Fruit fly (Drosophila melanogaster) whole organism, wandering third instar larva: Measurements from ENCODE around the gene aqz.
A peak's percentile ranks its signal among the peaks of the same experiment; 100 is the strongest.

Source experiments
- Abd-B ChIP-seq: fragments of >200 bp; optimal IDR thresholded peaks from 2 replicates; lab custom pipeline; 2017; ENCODE audit warnings: missing biosample characterization, missing genetic modification characterization
- CG32264 ChIP-seq: fragments of 200-800 bp; sonication (Bioruptor generic); optimal IDR thresholded peaks from 2 replicates; lab custom pipeline; 2016; ENCODE audit warnings: missing biosample characterization, missing genetic modification characterization
- CG9705 ChIP-seq: fragments of 200-800 bp; sonication (Bioruptor generic); optimal IDR thresholded peaks from 2 replicates; lab custom pipeline; 2018; ENCODE audit warnings: missing biosample characterization, mild to moderate bottlenecking, missing genetic modification characterization
- CrebA ChIP-seq: fragments of 200-800 bp; sonication (Bioruptor generic); optimal IDR thresholded peaks from 2 replicates; lab custom pipeline; 2016; ENCODE audit warnings: missing biosample characterization, mild to moderate bottlenecking, missing genetic modification characterization, borderline replicate concordance
- Dfd ChIP-seq: fragments of >200 bp; optimal IDR thresholded peaks from 2 replicates; lab custom pipeline; 2017; ENCODE audit warnings: missing biosample characterization, missing genetic modification characterization
- Dif ChIP-seq: fragments of 200-275, 200-300 bp; sonication (Bioruptor generic); optimal IDR thresholded peaks from 2 replicates; lab custom pipeline; 2018; ENCODE audit warnings: missing biosample characterization, missing genetic modification characterization; ENCODE audit not compliant: partially characterized antibody
- GATAd ChIP-seq: sonication (Bioruptor generic); optimal IDR thresholded peaks from 2 replicates; lab custom pipeline; 2016; ENCODE audit warnings: missing biosample characterization, missing genetic modification characterization
- HLH106 ChIP-seq: fragments of 200-800 bp; optimal IDR thresholded peaks from 3 replicates; lab custom pipeline; 2019; ENCODE audit warnings: missing biosample characterization, mild to moderate bottlenecking, missing genetic modification characterization, moderate library complexity
- Hnf4 ChIP-seq: fragments of 200-800 bp; sonication (Bioruptor generic); optimal IDR thresholded peaks from 2 replicates; lab custom pipeline; 2016; ENCODE audit warnings: missing biosample characterization, mild to moderate bottlenecking, missing genetic modification characterization
- Hr78 ChIP-seq: fragments of >200 bp; optimal IDR thresholded peaks from 2 replicates; lab custom pipeline; 2017; ENCODE audit warnings: missing biosample characterization, missing genetic modification characterization
- Hr83 ChIP-seq: fragments of 200-300 bp; sonication (Bioruptor generic); optimal IDR thresholded peaks from 2 replicates; lab custom pipeline; 2016; ENCODE audit warnings: missing biosample characterization, mild to moderate bottlenecking, missing genetic modification characterization, moderate library complexity; ENCODE audit not compliant: poor library complexity, severe bottlenecking
- Jra ChIP-seq: sonication (Bioruptor generic); optimal IDR thresholded peaks from 2 replicates; lab custom pipeline; 2016; ENCODE audit warnings: missing biosample characterization, missing genetic modification characterization
- Mio ChIP-seq: sonication (Bioruptor generic); optimal IDR thresholded peaks from 2 replicates; lab custom pipeline; 2016; ENCODE audit warnings: missing biosample characterization, missing genetic modification characterization
- Myc ChIP-seq: fragments of >200 bp; optimal IDR thresholded peaks from 2 replicates; lab custom pipeline; 2017
- N ChIP-seq: fragments of >200 bp; optimal IDR thresholded peaks from 2 replicates; lab custom pipeline; 2018; ENCODE audit warnings: missing biosample characterization, missing external identifiers, missing genetic modification characterization
- OdsH ChIP-seq: fragments of 200-800 bp; sonication (Bioruptor generic); optimal IDR thresholded peaks from 2 replicates; lab custom pipeline; 2016; ENCODE audit warnings: missing biosample characterization, mild to moderate bottlenecking, missing genetic modification characterization
- Rel ChIP-seq, 2 experiments: fragments of 200-800 bp; sonication (Bioruptor generic) in 1 of 2; optimal IDR thresholded peaks; 2 replicates in 1 of 2; 3 replicates in 1 of 2; lab custom pipeline; 2016 to 2019; ENCODE audit warnings: mild to moderate bottlenecking in 2 of 2, missing biosample characterization in 2 of 2, missing genetic modification characterization in 2 of 2, moderate library complexity in 1 of 2
- Sp1 ChIP-seq: fragments of 200-800 bp; sonication (Bioruptor generic); optimal IDR thresholded peaks from 3 replicates; lab custom pipeline; 2019; ENCODE audit warnings: missing biosample characterization, mild to moderate bottlenecking, missing genetic modification characterization, moderate library complexity
- Vsx2 ChIP-seq: fragments of 200-300, 225-300 bp; sonication (Bioruptor generic); optimal IDR thresholded peaks from 2 replicates; lab custom pipeline; 2018; ENCODE audit warnings: missing biosample characterization, missing genetic modification characterization; ENCODE audit not compliant: partially characterized antibody
- br ChIP-seq: fragments of 200-800 bp; sonication (Bioruptor generic); optimal IDR thresholded peaks from 2 replicates; lab custom pipeline; 2016; ENCODE audit warnings: missing biosample characterization, missing genetic modification characterization
- brk ChIP-seq: fragments of 200-800 bp; sonication (Bioruptor generic); optimal IDR thresholded peaks from 2 replicates; lab custom pipeline; 2016; ENCODE audit warnings: missing biosample characterization, mild to moderate bottlenecking, missing genetic modification characterization
- dl ChIP-seq, 2 experiments: fragments of 175-275, 200-275 bp in 1 of 2; fragments of 200-275 bp in 1 of 2; sonication (Bioruptor generic); optimal IDR thresholded peaks; lab custom pipeline; 2018; ENCODE audit warnings: mild to moderate bottlenecking in 2 of 2, missing biosample characterization in 2 of 2, missing genetic modification characterization in 2 of 2, moderate library complexity in 2 of 2; ENCODE audit not compliant: partially characterized antibody in 2 of 2, insufficient read depth in 1 of 2
- dmrt93B ChIP-seq: fragments of 200-800 bp; sonication (Bioruptor generic); optimal IDR thresholded peaks from 2 replicates; lab custom pipeline; 2018; ENCODE audit warnings: missing biosample characterization, mild to moderate bottlenecking, missing genetic modification characterization
- dsf ChIP-seq: sonication (Bioruptor generic); optimal IDR thresholded peaks from 2 replicates; lab custom pipeline; 2016; ENCODE audit warnings: missing biosample characterization, missing genetic modification characterization, borderline replicate concordance
- ey ChIP-seq: fragments of 200-800 bp; sonication (Bioruptor generic); optimal IDR thresholded peaks from 2 replicates; lab custom pipeline; 2016; ENCODE audit warnings: missing biosample characterization, missing genetic modification characterization
- foxo ChIP-seq, 2 experiments: fragments of 200-800 bp; sonication (Bioruptor generic); optimal IDR thresholded peaks; 2 replicates in 1 of 2; 3 replicates in 1 of 2; lab custom pipeline; 2016 to 2017; ENCODE audit warnings: missing biosample characterization in 2 of 2, missing genetic modification characterization in 2 of 2
- fru ChIP-seq: fragments of 200-800 bp; sonication (Bioruptor generic); optimal IDR thresholded peaks from 3 replicates; lab custom pipeline; 2016; ENCODE audit warnings: missing biosample characterization, mild to moderate bottlenecking, missing genetic modification characterization
- h ChIP-seq: fragments of 200-800 bp; sonication (Bioruptor generic); optimal IDR thresholded peaks from 3 replicates; lab custom pipeline; 2016; ENCODE audit warnings: missing biosample characterization, mild to moderate bottlenecking, missing genetic modification characterization
- jim ChIP-seq: fragments of 175-275, 200-325 bp; sonication (Bioruptor generic); optimal IDR thresholded peaks from 2 replicates; lab custom pipeline; 2016; ENCODE audit warnings: missing biosample characterization, mild to moderate bottlenecking, missing genetic modification characterization
- lola ChIP-seq: fragments of >200 bp; optimal IDR thresholded peaks from 2 replicates; lab custom pipeline; 2017; ENCODE audit warnings: missing biosample characterization, missing genetic modification characterization
- pan ChIP-seq: fragments of >200 bp; optimal IDR thresholded peaks from 2 replicates; lab custom pipeline; 2017
- psq ChIP-seq: fragments of 200-800 bp; sonication (Bioruptor generic); optimal IDR thresholded peaks from 3 replicates; lab custom pipeline; 2017; ENCODE audit warnings: missing biosample characterization, mild to moderate bottlenecking, missing genetic modification characterization, moderate library complexity
- rgr ChIP-seq: fragments of 200-800 bp; sonication (Bioruptor generic); optimal IDR thresholded peaks from 3 replicates; lab custom pipeline; 2016; ENCODE audit warnings: missing biosample characterization, mild to moderate bottlenecking, missing genetic modification characterization
- sage ChIP-seq: fragments of 200-800 bp; sonication (Bioruptor generic); optimal IDR thresholded peaks from 2 replicates; lab custom pipeline; 2016; ENCODE audit warnings: missing biosample characterization, mild to moderate bottlenecking, missing genetic modification characterization
- sv ChIP-seq: fragments of 200-800 bp; sonication (Bioruptor generic); optimal IDR thresholded peaks from 3 replicates; lab custom pipeline; 2016; ENCODE audit warnings: missing biosample characterization, missing genetic modification characterization
- tai ChIP-seq: sonication (Bioruptor generic); optimal IDR thresholded peaks from 2 replicates; lab custom pipeline; 2016; ENCODE audit warnings: missing biosample characterization, missing genetic modification characterization
- usp ChIP-seq: fragments of >200 bp; optimal IDR thresholded peaks from 2 replicates; lab custom pipeline; 2017; ENCODE audit warnings: missing biosample characterization, missing genetic modification characterization
- woc ChIP-seq: sonication (Bioruptor generic); optimal IDR thresholded peaks from 2 replicates; lab custom pipeline; 2016; ENCODE audit warnings: missing biosample characterization, mild to moderate bottlenecking, missing genetic modification characterization

The aqz gene

DNA sequence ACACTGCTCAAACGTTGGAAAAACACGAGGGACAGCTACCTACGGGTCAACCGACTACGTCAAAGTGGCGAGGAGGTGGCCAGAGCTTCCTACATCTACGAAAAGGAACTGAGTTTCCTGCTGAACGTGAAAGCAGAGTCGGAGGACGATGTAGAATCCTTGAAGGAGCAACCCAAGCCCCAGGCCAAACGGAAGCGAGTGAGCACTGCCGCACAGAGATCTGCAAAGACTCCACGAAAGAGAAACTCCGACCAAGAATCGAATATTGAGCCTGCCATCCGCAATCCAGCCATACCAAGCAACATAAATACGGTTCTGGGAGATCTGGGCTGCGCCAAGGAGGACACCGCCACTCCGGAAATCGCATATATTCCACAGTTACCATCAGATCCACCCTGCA, 13.8 kb downstream of the aqz start:
- TF ChIP-seq Vsx2 (GFP tag; lab: Kevin White, UChicago) (no peak), pan (lab: Kevin White, UChicago) (no peak), Hnf4 (GFP tag; lab: Kevin White, UChicago) (no peak), rgr (no peak), Mio (no peak), br (GFP tag; lab: Kevin White, UChicago) (no peak)

DNA sequence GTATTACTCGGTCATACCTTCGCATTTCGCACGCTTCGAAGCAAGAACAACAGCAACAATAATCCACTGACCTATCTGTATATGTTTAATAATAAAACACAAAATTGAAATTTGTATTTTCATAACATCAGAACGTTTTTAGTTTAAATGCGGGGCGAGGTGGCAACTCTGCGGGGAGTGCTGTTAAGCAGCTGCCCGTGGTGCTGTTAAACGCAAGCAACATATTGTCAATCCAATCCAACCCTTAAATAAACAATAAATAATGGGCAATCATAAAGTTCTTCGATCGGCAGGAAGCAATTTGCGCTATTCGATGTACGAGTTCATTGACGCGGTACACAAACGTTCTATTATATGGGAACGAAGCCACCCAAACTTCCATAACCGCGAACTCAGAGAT, 14.4 kb downstream of the aqz start, which contains the start of gene hng2:
Gene hng2, plus strand, starts transcription at position 219 of the 400 bp plus-strand sequence.
- peak; percentile 9 for TF ChIP-seq Myc (lab: Kevin White, UChicago)
- TF ChIP-seq Dfd = no peak

DNA sequence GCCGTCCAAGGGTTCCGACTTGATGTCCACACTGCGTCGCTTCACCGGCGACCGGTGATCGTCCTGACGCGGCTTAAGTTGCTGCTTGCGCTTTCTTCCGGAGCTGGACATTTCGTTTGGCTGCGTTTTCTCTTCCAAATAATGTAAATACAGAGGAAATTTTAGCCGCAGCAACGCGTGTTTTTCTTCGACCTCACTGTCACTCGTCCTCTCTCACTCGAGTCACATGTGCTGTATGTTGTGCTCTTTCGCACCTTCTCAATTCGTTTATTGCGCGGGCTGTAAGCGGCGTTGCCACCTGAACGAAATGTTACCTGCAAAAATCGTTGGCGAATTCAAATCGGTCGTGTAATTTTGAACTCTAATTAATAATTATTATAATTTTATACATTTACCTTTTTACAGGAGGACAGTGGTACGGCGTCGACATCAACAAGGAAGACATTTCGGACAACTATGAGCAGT, 15.1 kb downstream of the aqz start, which contains the start of gene CG9839:
Gene CG9839, minus strand, starts transcription at position 415 of the 465 bp plus-strand sequence.
- TF ChIP-seq Vsx2 (GFP tag; lab: Kevin White, UChicago) = no peak
- no peak for TF ChIP-seq CrebA (GFP tag; lab: Kevin White, UChicago)
- TF ChIP-seq h = no peak
- TF ChIP-seq CG9705 (GFP tag; lab: Kevin White, UChicago) = no peak
- TF ChIP-seq dsf (GFP tag; lab: Kevin White, UChicago) = no peak

DNA sequence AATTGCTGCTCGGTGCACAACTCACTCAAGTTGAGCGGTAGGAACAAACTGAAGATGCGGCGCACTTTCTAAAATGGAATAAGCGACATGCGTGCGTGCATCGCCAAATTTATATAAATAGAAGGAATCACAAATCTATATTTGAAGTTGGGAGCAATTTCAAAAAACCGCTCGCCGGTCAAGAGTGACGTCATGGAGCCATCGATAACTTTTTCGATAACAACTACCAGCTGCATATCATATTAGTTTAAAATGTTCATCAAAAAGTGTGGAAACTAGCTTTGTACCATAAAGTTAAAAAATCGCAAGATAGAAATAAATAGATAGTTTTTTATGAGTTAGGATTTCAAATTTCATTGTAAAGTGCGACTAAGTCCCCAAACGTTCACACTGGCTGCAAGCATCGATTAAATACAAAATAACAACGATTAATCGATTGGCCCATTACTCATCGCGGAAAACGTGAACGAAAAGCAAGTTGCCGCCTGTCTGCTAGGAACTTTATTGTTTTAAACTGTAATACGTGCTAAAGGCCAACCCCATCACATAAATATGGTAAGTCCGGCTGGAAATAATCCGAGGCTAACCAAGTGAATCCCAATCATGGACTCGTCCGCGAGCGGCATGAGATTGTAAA, 19.2 kb downstream of the aqz start, which contains the start of the genes Pif1A, Pif1B and CCT7:
Gene Pif1A, minus strand, starts transcription at position 51 of the 637 bp plus-strand sequence.
Gene Pif1B, minus strand, starts transcription at position 51 of the 637 bp plus-strand sequence.
Gene CCT7, plus strand, starts transcription at position 439 of the 637 bp plus-strand sequence.
- TF ChIP-seq Hr78 (GFP tag; lab: Kevin White, UChicago) = no peak
- no peak for TF ChIP-seq usp (GFP tag; lab: Kevin White, UChicago)
- peak; percentile 29 for TF ChIP-seq psq (GFP tag; lab: Kevin White, UChicago)
- TF ChIP-seq lola (GFP tag; lab: Kevin White, UChicago) = no peak
- no peak for TF ChIP-seq Mio
- no peak for TF ChIP-seq GATAd
- TF ChIP-seq rgr = peak; percentile 29
- no peak for TF ChIP-seq CrebA (GFP tag; lab: Kevin White, UChicago)
- TF ChIP-seq dl (GFP tag; optimal IDR thresholded peaks at IDR 0.05; lab: Kevin White, UChicago; ENCODE audit: insufficient read depth in 1 of 2, partially characterized antibody in 2 of 2) = no peak
- no peak for TF ChIP-seq pan (lab: Kevin White, UChicago)
- TF ChIP-seq h = peak; percentile 43
- TF ChIP-seq CG9705 (GFP tag; lab: Kevin White, UChicago) = no peak
- no peak for TF ChIP-seq sage
- peak; percentile 50 for TF ChIP-seq Hnf4 (GFP tag; lab: Kevin White, UChicago)
- no peak for TF ChIP-seq Rel (GFP tag; optimal IDR thresholded peaks at IDR 0.05; lab: Kevin White, UChicago)
- TF ChIP-seq Rel (tag; optimal IDR thresholded peaks at IDR 0.05; lab: Kevin White, UChicago) = peak; percentile 10
- TF ChIP-seq dmrt93B (GFP tag; lab: Kevin White, UChicago) = no peak
- TF ChIP-seq Dfd = no peak
- TF ChIP-seq OdsH = peak; percentile 5
- no peak for TF ChIP-seq br (GFP tag; lab: Kevin White, UChicago)
- peak; percentile 21 for TF ChIP-seq ey (GFP tag; lab: Kevin White, UChicago)
- TF ChIP-seq N = no peak
- peak; percentile 33 for TF ChIP-seq Myc (lab: Kevin White, UChicago)
- TF ChIP-seq dsf (GFP tag; lab: Kevin White, UChicago) = peak; percentile 29
- TF ChIP-seq jim (GFP tag; lab: Kevin White, UChicago) = no peak
- TF ChIP-seq Dif (GFP tag; lab: Kevin White, UChicago) = no peak
- TF ChIP-seq HLH106 = peak; percentile 4
- no peak for TF ChIP-seq CG32264 (GFP tag; lab: Kevin White, UChicago)
- no peak for TF ChIP-seq Vsx2 (GFP tag; lab: Kevin White, UChicago)
- TF ChIP-seq Abd-B (GFP tag; lab: Kevin White, UChicago) = no peak
- no peak for TF ChIP-seq woc (GFP tag; lab: Kevin White, UChicago)
- TF ChIP-seq foxo (GFP tag; optimal IDR thresholded peaks at IDR 0.05; lab: Kevin White, UChicago) = no peak
- no peak for TF ChIP-seq fru (GFP tag; lab: Kevin White, UChicago)
- TF ChIP-seq tai = no peak
- no peak for TF ChIP-seq brk (GFP tag; lab: Kevin White, UChicago)
- TF ChIP-seq Sp1 = peak; percentile 5
- no peak for TF ChIP-seq Hr83 (GFP tag; lab: Kevin White, UChicago)
- TF ChIP-seq Jra (GFP tag; lab: Kevin White, UChicago) = peak; percentile 86
- TF ChIP-seq sv (GFP tag; lab: Kevin White, UChicago) = no peak
